Worm (Caenorhabditis elegans) whole organism, midembryonic: Measurements from ENCODE around the gene F57F5.3.
A peak's percentile ranks its signal among the peaks of the same experiment; 100 is the strongest.

Source experiments
- T22C8.4 ChIP-seq: fragments of 200-800 bp; sonication (Bioruptor generic); IDR thresholded peaks from 2 replicates; pipeline ENCODE4 v1.3.6; 2022; ENCODE audit warnings: missing genetic modification characterization, missing compliant biosample characterization
- cog-1 ChIP-seq: sonication (generic microtip); optimal IDR thresholded peaks from 2 replicates; lab custom pipeline; 2016; ENCODE audit warnings: missing genetic modification characterization, missing compliant biosample characterization
- flt-1 ChIP-seq: fragments of 200-800 bp; sonication (Bioruptor generic); IDR thresholded peaks from 2 replicates; pipeline ENCODE4 v1.3.6; 2022; ENCODE audit warnings: missing genetic modification characterization, missing compliant biosample characterization
- klf-2 ChIP-seq: fragments of 200-800 bp; sonication (Bioruptor generic); conservative IDR thresholded peaks from 2 replicates; pipeline ENCODE4 v1.3.6; 2022; ENCODE audit warnings: missing genetic modification reagents, missing genetic modification characterization, missing compliant biosample characterization
- med-1 ChIP-seq: sonication (generic microtip); optimal IDR thresholded peaks from 2 replicates; lab custom pipeline; 2017; ENCODE audit warnings: missing genetic modification characterization, mild to moderate bottlenecking, missing compliant biosample characterization, antibody characterized with exemption, missing genetic modification reagents; ENCODE audit not compliant: insufficient read depth
- ref-1 ChIP-seq: fragments of 200-800 bp; sonication (Bioruptor generic); conservative IDR thresholded peaks from 2 replicates; pipeline ENCODE4 v1.3.6; 2022; ENCODE audit warnings: missing genetic modification reagents, missing genetic modification characterization, missing compliant biosample characterization
- tab-1 ChIP-seq: fragments of 200-800 bp; sonication (Bioruptor generic); IDR thresholded peaks from 2 replicates; pipeline ENCODE4 v1.3.6; 2022; ENCODE audit warnings: missing genetic modification characterization, missing compliant biosample characterization
- ztf-23 ChIP-seq: fragments of 200-800 bp; sonication (Bioruptor generic); IDR thresholded peaks from 2 replicates; pipeline ENCODE4 v1.3.6; 2022; ENCODE audit warnings: missing genetic modification reagents, missing genetic modification characterization, missing compliant biosample characterization
- ztf-29 ChIP-seq: fragments of 200-800 bp; sonication (Bioruptor generic); IDR thresholded peaks from 2 replicates; pipeline ENCODE4 v1.3.6; 2022; ENCODE audit warnings: missing genetic modification reagents, missing genetic modification characterization, missing compliant biosample characterization

The F57F5.3 gene

ce11 chrV:12011686-12012085 lies 5.3 kb upstream of the F57F5.3 start:
- no peak for TF ChIP-seq T22C8.4 (GFP tag; lab: Robert Waterston, UW)
- TF ChIP-seq ref-1 (GFP tag; lab: Robert Waterston, UW): no peak
- TF ChIP-seq klf-2: no peak
- TF ChIP-seq flt-1 (GFP tag; lab: Robert Waterston, UW): no peak
- no peak for TF ChIP-seq ztf-29 (GFP tag; lab: Robert Waterston, UW)
- no peak for TF ChIP-seq tab-1 (GFP tag; lab: Robert Waterston, UW)
- TF ChIP-seq ztf-23 (GFP tag; lab: Robert Waterston, UW): no peak
- no peak for TF ChIP-seq cog-1 (tag; lab: Kevin White, UChicago)
- no peak for TF ChIP-seq med-1 (GFP tag; lab: Kevin White, UChicago)

DNA sequence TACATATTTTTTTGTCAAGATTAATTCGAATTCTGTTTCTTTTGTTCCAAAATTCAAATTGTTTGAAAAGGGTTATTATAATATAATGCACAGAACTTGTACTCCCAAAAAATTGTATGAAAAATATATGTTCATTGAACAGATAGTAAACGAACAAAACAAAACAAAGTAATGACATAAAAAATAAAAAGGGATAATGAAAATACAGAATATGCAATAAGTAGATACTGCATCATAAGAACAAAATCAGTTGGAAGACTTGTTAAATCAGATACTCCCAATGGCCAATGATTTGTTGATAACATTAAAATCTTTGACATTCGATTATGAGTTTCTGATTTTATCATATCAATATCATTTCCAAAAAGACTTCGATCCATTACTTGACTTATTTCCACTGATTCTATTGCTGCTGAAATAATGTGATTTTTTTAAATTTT lies 1.9 kb downstream of the F57F5.3 start:
- no peak for TF ChIP-seq med-1 (GFP tag; lab: Kevin White, UChicago)
- no peak for TF ChIP-seq T22C8.4 (GFP tag; lab: Robert Waterston, UW)
- no peak for TF ChIP-seq ref-1 (GFP tag; lab: Robert Waterston, UW)
- TF ChIP-seq tab-1 (GFP tag; lab: Robert Waterston, UW): no peak
- TF ChIP-seq ztf-29 (GFP tag; lab: Robert Waterston, UW): no peak
- no peak for TF ChIP-seq klf-2

- TF ChIP-seq med-1 (GFP tag; lab: Kevin White, UChicago) (no peak), ref-1 (GFP tag; lab: Robert Waterston, UW) (no peak), ztf-23 (GFP tag; lab: Robert Waterston, UW) (no peak), ztf-29 (GFP tag; lab: Robert Waterston, UW) (no peak), T22C8.4 (GFP tag; lab: Robert Waterston, UW) (no peak), tab-1 (GFP tag; lab: Robert Waterston, UW) (no peak), flt-1 (GFP tag; lab: Robert Waterston, UW) (no peak), klf-2 (no peak), cog-1 (tag; lab: Kevin White, UChicago) (no peak)
Measured at ce11 chrV:12002866-12003485, 3.4 kb downstream of the F57F5.3 start, which contains the start of gene cpr-9. Gene cpr-9 (plus strand): TSS chrV:12003053.

ce11 chrV:12001747-12002456 lies 4.5 kb downstream of the F57F5.3 start, which contains the start of gene gcy-33:
Gene gcy-33 (minus strand): TSS chrV:12001797.
- TF ChIP-seq flt-1 (GFP tag; lab: Robert Waterston, UW): peak; percentile 98
- TF ChIP-seq cog-1 (tag; lab: Kevin White, UChicago): peak; percentile 85
- TF ChIP-seq ref-1 (GFP tag; lab: Robert Waterston, UW): peak; percentile 97
- peak; percentile 97 for TF ChIP-seq klf-2
- TF ChIP-seq med-1 (GFP tag; lab: Kevin White, UChicago): peak; percentile 88
- TF ChIP-seq T22C8.4 (GFP tag; lab: Robert Waterston, UW): peak; percentile 96
- peak; percentile 99 for TF ChIP-seq tab-1 (GFP tag; lab: Robert Waterston, UW)
- TF ChIP-seq ztf-29 (GFP tag; lab: Robert Waterston, UW): peak; percentile 97
- TF ChIP-seq ztf-23 (GFP tag; lab: Robert Waterston, UW): peak; percentile 97

- no peak for TF ChIP-seq tab-1 (GFP tag; lab: Robert Waterston, UW)
- TF ChIP-seq T22C8.4 (GFP tag; lab: Robert Waterston, UW): no peak
- TF ChIP-seq klf-2: no peak
- no peak for TF ChIP-seq ztf-23 (GFP tag; lab: Robert Waterston, UW)
- TF ChIP-seq ref-1 (GFP tag; lab: Robert Waterston, UW): no peak
- TF ChIP-seq cog-1 (tag; lab: Kevin White, UChicago): no peak
- TF ChIP-seq flt-1 (GFP tag; lab: Robert Waterston, UW): no peak
- TF ChIP-seq ztf-29 (GFP tag; lab: Robert Waterston, UW): no peak
- no peak for TF ChIP-seq med-1 (GFP tag; lab: Kevin White, UChicago)
Measured at ce11 chrV:11997403-11997802, 9.0 kb downstream of the F57F5.3 start.

DNA sequence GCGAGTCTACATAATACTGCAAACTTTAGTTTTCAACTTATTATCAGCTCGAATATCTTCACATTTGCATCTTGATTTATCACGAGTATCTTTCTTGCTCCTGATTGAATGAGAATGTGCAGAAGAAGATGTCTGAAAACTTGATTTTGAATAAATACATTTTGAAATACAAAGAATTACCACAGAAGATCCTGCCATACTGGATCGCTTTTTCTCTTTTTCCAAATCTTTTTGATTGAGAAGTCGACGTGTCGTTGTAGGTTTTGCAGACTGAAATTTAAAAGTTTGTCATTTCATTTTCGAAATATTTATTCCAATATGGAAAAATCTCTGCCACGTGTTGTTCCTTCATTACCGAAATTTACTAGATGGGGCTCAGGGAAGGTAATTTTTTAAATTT lies 10.5 kb downstream of the F57F5.3 start, which contains the start of gene C52E4.12:
Gene C52E4.12 (plus strand): TSS at position 301 of the 400 bp plus-strand sequence.
- TF ChIP-seq tab-1 (GFP tag; lab: Robert Waterston, UW) (no peak), klf-2 (no peak), cog-1 (tag; lab: Kevin White, UChicago) (no peak), med-1 (GFP tag; lab: Kevin White, UChicago) (no peak), flt-1 (GFP tag; lab: Robert Waterston, UW) (no peak)

ce11 chrV:11993706-11994345 lies 12.6 kb downstream of the F57F5.3 start, which contains the start of the genes cyl-1 and C52E4.7:
Gene cyl-1 (minus strand): TSS chrV:11993723.
Gene C52E4.7 (plus strand): TSS chrV:11994295.
- TF ChIP-seq med-1 (GFP tag; lab: Kevin White, UChicago) (no peak), ztf-29 (GFP tag; lab: Robert Waterston, UW) (no peak), tab-1 (GFP tag; lab: Robert Waterston, UW) (no peak), T22C8.4 (GFP tag; lab: Robert Waterston, UW) (no peak), klf-2 (no peak), cog-1 (tag; lab: Kevin White, UChicago) (no peak), flt-1 (GFP tag; lab: Robert Waterston, UW) (no peak), ztf-23 (GFP tag; lab: Robert Waterston, UW) (no peak), ref-1 (GFP tag; lab: Robert Waterston, UW) (no peak)

- no peak for TF ChIP-seq flt-1 (GFP tag; lab: Robert Waterston, UW)
- TF ChIP-seq med-1 (GFP tag; lab: Kevin White, UChicago): no peak
- no peak for TF ChIP-seq tab-1 (GFP tag; lab: Robert Waterston, UW)
- no peak for TF ChIP-seq klf-2
- TF ChIP-seq cog-1 (tag; lab: Kevin White, UChicago): no peak
- no peak for TF ChIP-seq T22C8.4 (GFP tag; lab: Robert Waterston, UW)
- TF ChIP-seq ref-1 (GFP tag; lab: Robert Waterston, UW): no peak
- no peak for TF ChIP-seq ztf-29 (GFP tag; lab: Robert Waterston, UW)
- no peak for TF ChIP-seq ztf-23 (GFP tag; lab: Robert Waterston, UW)
Measured at ce11 chrV:11990511-11991127, 15.8 kb downstream of the F57F5.3 start.
